Fruit fly (Drosophila melanogaster) whole organism, embryonic: ENCODE data around the gene CG18302.
A peak's percentile ranks its signal among the peaks of the same experiment; 100 is the strongest.

Experiments
- ATbp ChIP-seq: fragments of 200-800 bp; sonication (Bioruptor generic); optimal IDR thresholded peaks from 2 replicates; lab custom pipeline; 2017; ENCODE audit warnings: missing biosample characterization, mild to moderate bottlenecking, missing genetic modification characterization, missing genetic modification reagents
- Awh ChIP-seq: fragments of 200-800 bp; sonication (Bioruptor generic); IDR thresholded peaks from 2 replicates; pipeline ENCODE4, ENCODE4 v1.3.6; 2022; ENCODE audit warnings: missing biosample characterization, missing genetic modification characterization
- B-H1 ChIP-seq: fragments of 200-800 bp; sonication (Bioruptor generic); IDR thresholded peaks from 3 replicates; pipeline ENCODE4 v1.3.6; 2022; ENCODE audit warnings: missing biosample characterization, missing genetic modification characterization
- CG10147 ChIP-seq: fragments of 200-800 bp; sonication (Bioruptor generic); optimal IDR thresholded peaks from 2 replicates; lab custom pipeline; 2019; ENCODE audit warnings: missing biosample characterization, mild to moderate bottlenecking, missing genetic modification characterization, moderate library complexity
- CG10209 ChIP-seq: fragments of 200-800 bp; sonication (Bioruptor generic); optimal IDR thresholded peaks from 3 replicates; lab custom pipeline; 2017; ENCODE audit warnings: missing biosample characterization, mild to moderate bottlenecking, missing genetic modification characterization, missing genetic modification reagents
- CG12769 ChIP-seq: fragments of 200-800 bp; sonication (Bioruptor generic); optimal IDR thresholded peaks from 2 replicates; lab custom pipeline; 2019; ENCODE audit warnings: missing biosample characterization, mild to moderate bottlenecking, missing genetic modification characterization, moderate library complexity
- CG14014 ChIP-seq: fragments of 200-800 bp; sonication (Bioruptor generic); IDR thresholded peaks from 2 replicates; pipeline ENCODE4 v1.3.6; 2022; ENCODE audit warnings: missing biosample characterization, missing genetic modification characterization
- CG14710 ChIP-seq: fragments of 200-800 bp; sonication (Bioruptor generic); optimal IDR thresholded peaks from 3 replicates; lab custom pipeline; 2019; ENCODE audit warnings: missing biosample characterization, mild to moderate bottlenecking, missing genetic modification characterization, moderate library complexity
- CG1603 ChIP-seq: fragments of 200-800 bp; sonication (Bioruptor generic); optimal IDR thresholded peaks from 2 replicates; lab custom pipeline; 2019; ENCODE audit warnings: missing biosample characterization, mild to moderate bottlenecking, missing genetic modification characterization, moderate library complexity
- CG2875 ChIP-seq: fragments of 200-800 bp; sonication (Bioruptor generic); optimal IDR thresholded peaks from 2 replicates; lab custom pipeline; 2017; ENCODE audit warnings: missing biosample characterization, mild to moderate bottlenecking, missing genetic modification characterization, missing genetic modification reagents
- CG32532 ChIP-seq: fragments of 200-800 bp; sonication (Bioruptor generic); IDR thresholded peaks from 2 replicates; pipeline ENCODE4 v1.3.6; 2022; ENCODE audit warnings: missing biosample characterization, missing genetic modification characterization
- CG3281 ChIP-seq: fragments of 200-800 bp; sonication (Bioruptor generic); optimal IDR thresholded peaks from 3 replicates; lab custom pipeline; 2017; ENCODE audit warnings: missing biosample characterization, mild to moderate bottlenecking, missing genetic modification characterization
- CG33213 ChIP-seq: fragments of 200-800 bp; sonication (Bioruptor generic); optimal IDR thresholded peaks from 3 replicates; lab custom pipeline; 2016; ENCODE audit warnings: missing biosample characterization, missing genetic modification characterization
- CG34422 ChIP-seq: fragments of 200-800 bp; sonication (Bioruptor generic); IDR thresholded peaks from 3 replicates; pipeline ENCODE4 v1.3.6; 2022; ENCODE audit warnings: missing biosample characterization, missing genetic modification characterization
- CG4282 ChIP-seq: fragments of 200-800 bp; sonication (Bioruptor generic); optimal IDR thresholded peaks from 2 replicates; lab custom pipeline; 2016; ENCODE audit warnings: missing biosample characterization, missing genetic modification characterization
- CG6813 ChIP-seq: fragments of 200-800 bp; sonication (Bioruptor generic); optimal IDR thresholded peaks from 2 replicates; lab custom pipeline; 2017; ENCODE audit warnings: missing biosample characterization, missing genetic modification characterization, mild to moderate bottlenecking, moderate library complexity, missing genetic modification reagents
- CG6854 ChIP-seq: fragments of 200-800 bp; sonication (Bioruptor generic); optimal IDR thresholded peaks from 3 replicates; lab custom pipeline; 2017; ENCODE audit warnings: missing biosample characterization, mild to moderate bottlenecking, missing genetic modification characterization
- CG8290 ChIP-seq, 3 experiments: fragments of 200-800 bp; sonication (Bioruptor generic); optimal IDR thresholded peaks; 2 replicates each; lab custom pipeline; 2016 to 2019; ENCODE audit warnings: missing biosample characterization in 3 of 3, missing genetic modification characterization in 3 of 3, mild to moderate bottlenecking in 2 of 3, moderate library complexity in 1 of 3
- CG9817 ChIP-seq: fragments of 200-800 bp; sonication (Bioruptor generic); optimal IDR thresholded peaks from 2 replicates; lab custom pipeline; 2018; ENCODE audit warnings: missing biosample characterization, mild to moderate bottlenecking, missing genetic modification characterization, moderate library complexity
- Dip3 ChIP-seq: fragments of 200-800 bp; sonication (Bioruptor generic); optimal IDR thresholded peaks from 3 replicates; lab custom pipeline; 2016; ENCODE audit warnings: missing biosample characterization, missing genetic modification characterization
- Dll ChIP-seq: fragments of 200-800 bp; sonication (Bioruptor generic); IDR thresholded peaks from 4 replicates; pipeline ENCODE4 v1.3.6; 2022; ENCODE audit warnings: missing biosample characterization, missing genetic modification characterization; ENCODE audit not compliant: partially characterized antibody
- E2f1 ChIP-seq: fragments of 200-800 bp; sonication (Bioruptor generic); IDR thresholded peaks from 2 replicates; pipeline ENCODE4 v1.3.6; 2022; ENCODE audit warnings: missing biosample characterization, missing genetic modification characterization
- Hey ChIP-seq: fragments of 200-800 bp; sonication (Bioruptor generic); optimal IDR thresholded peaks from 3 replicates; lab custom pipeline; 2018; ENCODE audit warnings: missing biosample characterization, mild to moderate bottlenecking, missing genetic modification characterization
- Hmx ChIP-seq: fragments of 200-800 bp; sonication (Bioruptor generic); optimal IDR thresholded peaks from 2 replicates; lab custom pipeline; 2016; ENCODE audit warnings: missing biosample characterization, missing genetic modification characterization
- Hsf ChIP-seq: fragments of 200-800 bp; sonication (Bioruptor generic); optimal IDR thresholded peaks from 3 replicates; lab custom pipeline; 2016; ENCODE audit warnings: missing biosample characterization, missing genetic modification characterization
- Lhr ChIP-seq: fragments of 200-800 bp; sonication (Bioruptor generic); optimal IDR thresholded peaks from 3 replicates; lab custom pipeline; 2017; ENCODE audit warnings: mild to moderate bottlenecking, missing biosample characterization, missing genetic modification reagents, missing genetic modification characterization
- MTF-1 ChIP-seq: fragments of 200-800 bp; sonication (Bioruptor generic); optimal IDR thresholded peaks from 2 replicates; lab custom pipeline; 2018; ENCODE audit warnings: missing biosample characterization, mild to moderate bottlenecking, missing genetic modification characterization, borderline replicate concordance
- Med ChIP-seq: fragments of 200-800 bp; sonication (Bioruptor generic); peaks from one replicate; lab custom pipeline; 2016; ENCODE audit warnings: missing biosample characterization, missing genetic modification characterization, mild to moderate bottlenecking, inconsistent platforms, moderate library complexity
- NC2α ChIP-seq: fragments of 200-800 bp; sonication (Bioruptor generic); optimal IDR thresholded peaks from 2 replicates; lab custom pipeline; 2016; ENCODE audit warnings: missing biosample characterization, missing genetic modification characterization
- Pdp1 ChIP-seq, 2 experiments: fragments of 200-800 bp; sonication (Bioruptor generic); optimal IDR thresholded peaks; 3 replicates each; lab custom pipeline; 2016; ENCODE audit warnings: missing biosample characterization in 2 of 2, missing genetic modification characterization in 2 of 2, mild to moderate bottlenecking in 1 of 2, moderate library complexity in 1 of 2
- Side ChIP-seq: fragments of 200-800 bp; sonication (Bioruptor generic); optimal IDR thresholded peaks from 2 replicates; lab custom pipeline; 2016; ENCODE audit warnings: missing biosample characterization, missing genetic modification characterization
- Six4 ChIP-seq: fragments of 200-800 bp; sonication (Bioruptor generic); optimal IDR thresholded peaks from 2 replicates; lab custom pipeline; 2016; ENCODE audit warnings: missing biosample characterization, missing genetic modification characterization
- bcd ChIP-seq: fragments of 200-800 bp; sonication (Bioruptor generic); optimal IDR thresholded peaks from 2 replicates; lab custom pipeline; 2017; ENCODE audit warnings: missing biosample characterization, mild to moderate bottlenecking, missing genetic modification characterization
- cato ChIP-seq: fragments of 200-800 bp; sonication (Bioruptor generic); optimal IDR thresholded peaks from 2 replicates; lab custom pipeline; 2016; ENCODE audit warnings: missing biosample characterization, missing genetic modification characterization, borderline replicate concordance
- caup ChIP-seq: fragments of 200-800 bp; sonication (Bioruptor generic); optimal IDR thresholded peaks from 3 replicates; lab custom pipeline; 2017; ENCODE audit warnings: missing biosample characterization, mild to moderate bottlenecking, missing genetic modification characterization, moderate library complexity; ENCODE audit not compliant: severe bottlenecking
- crol ChIP-seq: fragments of 200-800 bp; sonication (Bioruptor generic); IDR thresholded peaks from 2 replicates; pipeline ENCODE4 v1.3.6; 2022; ENCODE audit warnings: missing biosample characterization, missing genetic modification characterization
- dpn ChIP-seq, 2 experiments: fragments of 200-800 bp; sonication (Bioruptor generic); optimal IDR thresholded peaks; 3 replicates each; lab custom pipeline; 2016; ENCODE audit warnings: missing biosample characterization in 2 of 2, missing genetic modification characterization in 2 of 2
- hb ChIP-seq: fragments of 200-800 bp; sonication (Bioruptor generic); IDR thresholded peaks from 3 replicates; pipeline ENCODE4 v1.3.6; 2022; ENCODE audit warnings: missing biosample characterization, missing genetic modification characterization; ENCODE audit not compliant: partially characterized antibody
- insv ChIP-seq, 2 experiments: fragments of 200-800 bp; sonication (Bioruptor generic); optimal IDR thresholded peaks; 3 replicates each; lab custom pipeline; 2016 to 2018; ENCODE audit warnings: missing biosample characterization in 2 of 2, missing genetic modification characterization in 2 of 2
- kay ChIP-seq: fragments of 200-800 bp; sonication (Bioruptor generic); optimal IDR thresholded peaks from 2 replicates; lab custom pipeline; 2016; ENCODE audit warnings: missing biosample characterization, missing genetic modification characterization
- lab ChIP-seq: fragments of 200-800 bp; sonication (Bioruptor generic); optimal IDR thresholded peaks from 3 replicates; lab custom pipeline; 2017; ENCODE audit warnings: missing biosample characterization, missing genetic modification characterization, mild to moderate bottlenecking, moderate library complexity, missing genetic modification reagents
- lbe ChIP-seq: fragments of 200-800 bp; sonication (Bioruptor generic); optimal IDR thresholded peaks from 2 replicates; lab custom pipeline; 2016; ENCODE audit warnings: missing biosample characterization, mild to moderate bottlenecking, missing genetic modification characterization
- lola ChIP-seq, 3 experiments: fragments of >200 bp in 2 of 3; fragments of 200-800 bp in 1 of 3; sonication (Bioruptor generic) in 1 of 3; optimal IDR thresholded peaks; 2 replicates each; lab custom pipeline; 2017 to 2019; ENCODE audit warnings: missing biosample characterization in 3 of 3, missing genetic modification characterization in 3 of 3, mild to moderate bottlenecking in 1 of 3, moderate library complexity in 1 of 3
- mirr ChIP-seq: fragments of 200-800 bp; sonication (Bioruptor generic); optimal IDR thresholded peaks from 3 replicates; lab custom pipeline; 2018; ENCODE audit warnings: missing biosample characterization, mild to moderate bottlenecking, missing genetic modification characterization
- sens ChIP-seq: fragments of 200-800 bp; sonication (Bioruptor generic); peaks from one replicate; lab custom pipeline; 2016; ENCODE audit warnings: missing biosample characterization, missing genetic modification characterization
- trem ChIP-seq: fragments of 200-800 bp; optimal IDR thresholded peaks from 3 replicates; lab custom pipeline; 2019; ENCODE audit warnings: missing biosample characterization, mild to moderate bottlenecking, missing genetic modification characterization, moderate library complexity
- zfh2 ChIP-seq: fragments of 200-800 bp; sonication (Bioruptor generic); optimal IDR thresholded peaks from 2 replicates; lab custom pipeline; 2016; ENCODE audit warnings: missing biosample characterization, missing genetic modification characterization

Gene CG18302

DNA sequence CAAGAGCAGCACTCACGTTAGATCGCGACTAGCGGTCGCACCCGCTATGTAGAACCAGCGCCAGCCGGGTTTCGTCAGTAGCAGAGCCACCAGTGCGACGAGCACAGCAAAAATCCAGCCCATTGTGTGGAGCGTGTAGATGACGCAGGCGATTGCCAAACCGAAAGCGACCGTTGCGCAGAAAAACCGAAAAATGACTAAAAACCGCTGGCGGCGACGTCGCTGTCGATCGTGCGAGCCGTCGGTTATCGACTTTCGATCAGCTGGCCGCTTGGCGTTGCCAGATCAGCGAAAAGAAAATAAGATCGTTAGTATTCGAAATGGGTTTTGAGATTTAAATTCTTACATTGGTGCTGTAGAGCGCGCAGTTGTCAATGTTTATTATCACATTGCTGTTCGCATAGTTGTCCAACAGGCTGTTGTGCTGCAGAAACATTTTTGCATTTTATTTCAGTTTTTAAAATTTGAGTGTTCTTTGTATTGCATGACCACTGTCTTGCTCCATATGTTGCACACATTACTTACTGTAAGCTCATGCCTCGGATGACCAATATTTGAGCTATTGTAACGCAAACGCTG, 17.6 kb upstream of the CG18302 start (continued):
- TF ChIP-seq CG3281 (GFP tag; lab: Kevin White, UChicago) (peak; percentile 50), CG8290 (GFP tag; optimal IDR thresholded peaks at IDR 0.05; lab: Kevin White, UChicago) (no peak), CG8290 (tag; optimal IDR thresholded peaks at IDR 0.05; lab: Kevin White, UChicago) (peak in 1 of 2 experiments; percentile 35), Six4 (GFP tag; lab: Kevin White, UChicago) (no peak), mirr (GFP tag; lab: Kevin White, UChicago) (peak; percentile 47), Side (GFP tag; lab: Kevin White, UChicago) (peak; percentile 27), CG4282 (GFP tag; lab: Kevin White, UChicago) (no peak), Dll (GFP tag; lab: Robert Waterston, UW) (no peak), insv (GFP tag; optimal IDR thresholded peaks at IDR 0.05; lab: Kevin White, UChicago) (peak in 1 of 2 experiments; percentile 28), CG14710 (tag; lab: Kevin White, UChicago) (peak; percentile 38), trem (tag; lab: Kevin White, UChicago) (peak; percentile 8), dpn (GFP tag; optimal IDR thresholded peaks at IDR 0.05; lab: Kevin White, UChicago) (peak; percentile 40 to 42), CG14014 (GFP tag; lab: Robert Waterston, UW) (peak; percentile 41; the same call in 1 of the 2 replicates), CG34422 (GFP tag; lab: Robert Waterston, UW) (peak; percentile 61; the same call in 1 of the 3 replicates), Dip3 (peak; percentile 22), zfh2 (peak; percentile 40), Hmx (GFP tag; lab: Kevin White, UChicago) (no peak), CG10209 (no peak), ATbp (no peak), B-H1 (peak; percentile 12; the same call in 1 of the 3 replicates), cato (GFP tag; lab: Kevin White, UChicago) (no peak), MTF-1 (peak; percentile 27), CG12769 (tag; lab: Kevin White, UChicago) (peak; percentile 35), Pdp1 (GFP tag; optimal IDR thresholded peaks at IDR 0.05; lab: Kevin White, UChicago) (peak in 1 of 2 experiments; percentile 1), hb (GFP tag; lab: Robert Waterston, UW) (no peak), sens (peak; percentile 83), lbe (GFP tag; lab: Kevin White, UChicago) (peak; percentile 9), CG33213 (GFP tag; lab: Kevin White, UChicago) (no peak), lab (GFP tag; lab: Kevin White, UChicago) (peak; percentile 70), CG9817 (tag; lab: Kevin White, UChicago) (peak; percentile 38), Hsf (GFP tag; lab: Kevin White, UChicago) (peak; percentile 43), CG6813 (GFP tag; lab: Kevin White, UChicago) (peak; percentile 6), CG1603 (tag; lab: Kevin White, UChicago) (peak; percentile 40), kay (peak; percentile 26), CG32532 (GFP tag; lab: Robert Waterston, UW) (peak; percentile 36; the same call in 1 of the 2 replicates), crol (GFP tag; lab: Robert Waterston, UW) (no peak), bcd (GFP tag; lab: Kevin White, UChicago) (peak; percentile 38), Med (GFP tag; lab: Kevin White, UChicago) (peak; percentile 91), Hey (no peak), CG10147 (GFP tag; lab: Kevin White, UChicago) (no peak), NC2α (GFP tag; lab: Kevin White, UChicago) (peak; percentile 21), E2f1 (GFP tag; lab: Robert Waterston, UW) (no peak; the same call in none of the 2 replicates), Lhr (GFP tag; lab: Kevin White, UChicago) (peak; percentile 3), CG2875 (GFP tag; lab: Kevin White, UChicago) (no peak), Awh (GFP tag; lab: Robert Waterston, UW) (0 out of 2 replicates have a peak, but pooled peaks have one; percentile 55), CG6854 (GFP tag; lab: Kevin White, UChicago) (peak; percentile 21), lola (GFP tag; optimal IDR thresholded peaks at IDR 0.05; lab: Kevin White, UChicago) (peak in 1 of 3 experiments; percentile 7), caup (GFP tag; lab: Kevin White, UChicago) (peak; percentile 33)
